Worm (Caenorhabditis elegans) whole organism, mixed stage, embryonic: Measurements from ENCODE around the gene exc-1.

Experiments
- M03D4.4 ChIP-seq: sonication (generic microtip); optimal IDR thresholded peaks from 2 replicates; lab custom pipeline; 2017; ENCODE audit warnings: mild to moderate bottlenecking, missing genetic modification characterization, missing compliant biosample characterization
- bed-3 ChIP-seq: fragments of 200-800 bp; sonication (Bioruptor generic); optimal IDR thresholded peaks from 3 replicates; lab custom pipeline; 2018; ENCODE audit warnings: mild to moderate bottlenecking, missing genetic modification characterization, moderate library complexity, missing compliant biosample characterization
- ceh-39 ChIP-seq: fragments of 150-350 bp; optimal IDR thresholded peaks from 2 replicates; lab custom pipeline; 2014; ENCODE audit warnings: missing biosample characterization, missing genetic modification characterization
- ceh-43 ChIP-seq: fragments of 200-800 bp; sonication (Bioruptor generic); optimal IDR thresholded peaks from 2 replicates; lab custom pipeline; 2018; ENCODE audit warnings: mild to moderate bottlenecking, missing genetic modification characterization, moderate library complexity, missing compliant biosample characterization
- ceh-83 ChIP-seq: fragments of 200-800 bp; sonication (Bioruptor generic); optimal IDR thresholded peaks from 2 replicates; lab custom pipeline; 2018; ENCODE audit warnings: mild to moderate bottlenecking, missing genetic modification characterization, missing compliant biosample characterization
- ces-1 ChIP-seq: fragments of 150-350 bp; optimal IDR thresholded peaks from 2 replicates; lab custom pipeline; 2014; ENCODE audit warnings: missing biosample characterization, missing genetic modification reagents, missing genetic modification characterization
- cnd-1 ChIP-seq: fragments of 200-800 bp; sonication (Bioruptor generic); optimal IDR thresholded peaks from 2 replicates; lab custom pipeline; 2018; ENCODE audit warnings: mild to moderate bottlenecking, missing genetic modification characterization, missing compliant biosample characterization
- drap-1 ChIP-seq: fragments of 200-800 bp; sonication (Bioruptor generic); optimal IDR thresholded peaks from 3 replicates; lab custom pipeline; 2018; ENCODE audit warnings: mild to moderate bottlenecking, missing genetic modification characterization, missing compliant biosample characterization
- elt-1 ChIP-seq: sonication (generic microtip); optimal IDR thresholded peaks from 2 replicates; lab custom pipeline; 2017; ENCODE audit warnings: missing genetic modification characterization, mild to moderate bottlenecking, missing compliant biosample characterization, antibody characterized with exemption, moderate library complexity, borderline replicate concordance; ENCODE audit not compliant: insufficient read depth
- elt-3 ChIP-seq: fragments of 150-350 bp; optimal IDR thresholded peaks from 2 replicates; lab custom pipeline; 2014; ENCODE audit warnings: missing biosample characterization, missing genetic modification characterization
- flh-1 ChIP-seq: fragments of 200-800 bp; sonication (Bioruptor generic); optimal IDR thresholded peaks from 2 replicates; lab custom pipeline; 2018; ENCODE audit warnings: mild to moderate bottlenecking, missing genetic modification characterization, moderate library complexity, missing compliant biosample characterization
- lin-32 ChIP-seq: fragments of 200-800 bp; sonication (Bioruptor generic); optimal IDR thresholded peaks from 2 replicates; lab custom pipeline; 2018; ENCODE audit warnings: mild to moderate bottlenecking, missing genetic modification characterization, missing compliant biosample characterization
- lsy-2 ChIP-seq: fragments of 150-350 bp; optimal IDR thresholded peaks from 2 replicates; lab custom pipeline; 2014; ENCODE audit warnings: missing biosample characterization, missing genetic modification characterization
- mab-5 ChIP-seq: fragments of 150-350 bp; optimal IDR thresholded peaks from 2 replicates; lab custom pipeline; 2014; ENCODE audit warnings: missing biosample characterization, missing genetic modification characterization
- mep-1 ChIP-seq: fragments of 150-350 bp; optimal IDR thresholded peaks from 2 replicates; lab custom pipeline; 2017; ENCODE audit warnings: missing biosample characterization, missing genetic modification reagents, missing genetic modification characterization, inconsistent platforms
- mls-2 ChIP-seq: sonication (generic microtip); optimal IDR thresholded peaks from 2 replicates; lab custom pipeline; 2016; ENCODE audit warnings: mild to moderate bottlenecking, missing genetic modification characterization, moderate library complexity, missing compliant biosample characterization
- nhr-12 ChIP-seq: fragments of 150-350 bp; optimal IDR thresholded peaks from 2 replicates; lab custom pipeline; 2014; ENCODE audit warnings: missing biosample characterization, missing genetic modification characterization
- nhr-2 ChIP-seq: fragments of 150-350 bp; optimal IDR thresholded peaks from 2 replicates; lab custom pipeline; 2014; ENCODE audit warnings: missing biosample characterization, missing genetic modification characterization
- nhr-237 ChIP-seq: fragments of 150-350 bp; optimal IDR thresholded peaks from 2 replicates; lab custom pipeline; 2014; ENCODE audit warnings: missing biosample characterization, missing genetic modification characterization
- nhr-28 ChIP-seq: fragments of 150-350 bp; optimal IDR thresholded peaks from 2 replicates; lab custom pipeline; 2014; ENCODE audit warnings: missing biosample characterization, missing genetic modification characterization
- nhr-76 ChIP-seq: sonication (generic microtip); optimal IDR thresholded peaks from 2 replicates; lab custom pipeline; 2017; ENCODE audit warnings: missing biosample characterization, missing genetic modification characterization
- pha-4 ChIP-seq: fragments of 150-350 bp; optimal IDR thresholded peaks from 2 replicates; lab custom pipeline; 2018; ENCODE audit warnings: missing biosample characterization, missing genetic modification reagents, missing genetic modification characterization
- sem-2 ChIP-seq: fragments of 200-800 bp; sonication (Bioruptor generic); optimal IDR thresholded peaks from 2 replicates; lab custom pipeline; 2018; ENCODE audit warnings: mild to moderate bottlenecking, missing genetic modification characterization, missing compliant biosample characterization
- sptf-1 ChIP-seq: sonication (generic microtip); optimal IDR thresholded peaks from 2 replicates; lab custom pipeline; 2017; ENCODE audit warnings: mild to moderate bottlenecking, missing genetic modification characterization, moderate library complexity, missing compliant biosample characterization
- tbx-8 ChIP-seq: fragments of 200-800 bp; sonication (Bioruptor generic); optimal IDR thresholded peaks from 2 replicates; lab custom pipeline; 2018; ENCODE audit warnings: mild to moderate bottlenecking, missing genetic modification characterization, moderate library complexity, missing compliant biosample characterization
- unc-62 ChIP-seq: fragments of 150-350 bp; optimal IDR thresholded peaks from 2 replicates; lab custom pipeline; 2014; ENCODE audit warnings: missing biosample characterization, missing genetic modification reagents, missing genetic modification characterization
- zip-8 ChIP-seq: fragments of 150-350 bp; optimal IDR thresholded peaks from 2 replicates; lab custom pipeline; 2014; ENCODE audit warnings: missing biosample characterization, missing genetic modification characterization
- ztf-11 ChIP-seq: fragments of 150-350 bp; optimal IDR thresholded peaks from 2 replicates; lab custom pipeline; 2014; ENCODE audit warnings: missing biosample characterization, missing genetic modification characterization

exc-1 gene

ce11 chrX:15507830-15508347, 30.7 kb upstream of the exc-1 start, which contains the start of gene zipt-7.2 (continued):
- peak; percentile 1 for TF ChIP-seq ztf-11 (tag; lab: Kevin White, UChicago)
- no peak for TF ChIP-seq nhr-76
- TF ChIP-seq zip-8 (tag; lab: Kevin White, UChicago): no peak
- no peak for TF ChIP-seq mls-2 (tag; lab: Kevin White, UChicago)
- TF ChIP-seq M03D4.4: no peak
- TF ChIP-seq ceh-39: peak; percentile 6
- no peak for TF ChIP-seq nhr-237 (tag; lab: Kevin White, UChicago)

- TF ChIP-seq flh-1 (GFP tag; lab: Kevin White, UChicago) (no peak), tbx-8 (GFP tag; lab: Kevin White, UChicago) (no peak), mab-5 (tag; lab: Kevin White, UChicago) (no peak), nhr-28 (no peak), ces-1 (GFP tag; lab: Kevin White, UChicago) (no peak), elt-3 (no peak), sptf-1 (tag; lab: Kevin White, UChicago) (no peak), lin-32 (no peak), ceh-43 (GFP tag; lab: Kevin White, UChicago) (no peak), ceh-83 (no peak), cnd-1 (tag; lab: Kevin White, UChicago) (no peak), mep-1 (tag; lab: Kevin White, UChicago) (no peak), ztf-11 (tag; lab: Kevin White, UChicago) (no peak), lsy-2 (tag; lab: Kevin White, UChicago) (no peak)
Measured at ce11 chrX:15504795-15505194, 27.6 kb upstream of the exc-1 start, which contains the start of gene tbh-1. TSS of gene tbh-1 (minus strand) at chrX:15504895.

- no peak for TF ChIP-seq ceh-83
- no peak for TF ChIP-seq ces-1 (GFP tag; lab: Kevin White, UChicago)
- no peak for TF ChIP-seq elt-1 (tag; lab: Kevin White, UChicago)
- TF ChIP-seq pha-4 (tag; lab: Kevin White, UChicago): no peak
- no peak for TF ChIP-seq M03D4.4
- no peak for TF ChIP-seq cnd-1 (tag; lab: Kevin White, UChicago)
- no peak for TF ChIP-seq drap-1 (GFP tag; lab: Kevin White, UChicago)
- TF ChIP-seq bed-3 (GFP tag; lab: Kevin White, UChicago): no peak
- no peak for TF ChIP-seq nhr-76
Measured at ce11 chrX:15502455-15503174, 25.4 kb upstream of the exc-1 start, which contains the start of gene H13N06.7. TSS of gene H13N06.7 (plus strand) at chrX:15503124.

ce11 chrX:15496927-15497605, 19.9 kb upstream of the exc-1 start, which contains the start of gene suox-1:
TSS of gene suox-1 (plus strand) at chrX:15497555.
- TF ChIP-seq bed-3 (GFP tag; lab: Kevin White, UChicago) (no peak), lin-32 (no peak), ces-1 (GFP tag; lab: Kevin White, UChicago) (no peak), drap-1 (GFP tag; lab: Kevin White, UChicago) (no peak), elt-3 (no peak), nhr-28 (no peak), unc-62 (GFP tag; lab: Kevin White, UChicago) (no peak), flh-1 (GFP tag; lab: Kevin White, UChicago) (no peak), mep-1 (tag; lab: Kevin White, UChicago) (no peak), ceh-43 (GFP tag; lab: Kevin White, UChicago) (no peak)

- no peak for TF ChIP-seq nhr-28
- no peak for TF ChIP-seq flh-1 (GFP tag; lab: Kevin White, UChicago)
- no peak for TF ChIP-seq lsy-2 (tag; lab: Kevin White, UChicago)
- TF ChIP-seq mep-1 (tag; lab: Kevin White, UChicago): no peak
- no peak for TF ChIP-seq M03D4.4
- no peak for TF ChIP-seq lin-32
- no peak for TF ChIP-seq pha-4 (tag; lab: Kevin White, UChicago)
- TF ChIP-seq sptf-1 (tag; lab: Kevin White, UChicago): no peak
- no peak for TF ChIP-seq nhr-2 (tag; lab: Kevin White, UChicago)
- TF ChIP-seq cnd-1 (tag; lab: Kevin White, UChicago): no peak
- no peak for TF ChIP-seq sem-2 (GFP tag; lab: Kevin White, UChicago)
- no peak for TF ChIP-seq nhr-12
- TF ChIP-seq ceh-39: no peak
Measured at ce11 chrX:15494154-15494553, 16.9 kb upstream of the exc-1 start.
